Worm (Caenorhabditis elegans) whole organism, midembryonic: ENCODE data around the gene H03A11.2.

Experiments
- klf-2 ChIP-seq: fragments of 200-800 bp; sonication (Bioruptor generic); conservative IDR thresholded peaks from 2 replicates; pipeline ENCODE4 v1.3.6; 2022; ENCODE audit warnings: missing genetic modification reagents, missing genetic modification characterization, missing compliant biosample characterization
- med-1 ChIP-seq: sonication (generic microtip); optimal IDR thresholded peaks from 2 replicates; lab custom pipeline; 2017; ENCODE audit warnings: missing genetic modification characterization, mild to moderate bottlenecking, missing compliant biosample characterization, antibody characterized with exemption, missing genetic modification reagents; ENCODE audit not compliant: insufficient read depth
- ref-1 ChIP-seq: fragments of 200-800 bp; sonication (Bioruptor generic); conservative IDR thresholded peaks from 2 replicates; pipeline ENCODE4 v1.3.6; 2022; ENCODE audit warnings: missing genetic modification reagents, missing genetic modification characterization, missing compliant biosample characterization
- tab-1 ChIP-seq: fragments of 200-800 bp; sonication (Bioruptor generic); IDR thresholded peaks from 2 replicates; pipeline ENCODE4 v1.3.6; 2022; ENCODE audit warnings: missing genetic modification characterization, missing compliant biosample characterization
- ztf-23 ChIP-seq: fragments of 200-800 bp; sonication (Bioruptor generic); IDR thresholded peaks from 2 replicates; pipeline ENCODE4 v1.3.6; 2022; ENCODE audit warnings: missing genetic modification reagents, missing genetic modification characterization, missing compliant biosample characterization

DNA sequence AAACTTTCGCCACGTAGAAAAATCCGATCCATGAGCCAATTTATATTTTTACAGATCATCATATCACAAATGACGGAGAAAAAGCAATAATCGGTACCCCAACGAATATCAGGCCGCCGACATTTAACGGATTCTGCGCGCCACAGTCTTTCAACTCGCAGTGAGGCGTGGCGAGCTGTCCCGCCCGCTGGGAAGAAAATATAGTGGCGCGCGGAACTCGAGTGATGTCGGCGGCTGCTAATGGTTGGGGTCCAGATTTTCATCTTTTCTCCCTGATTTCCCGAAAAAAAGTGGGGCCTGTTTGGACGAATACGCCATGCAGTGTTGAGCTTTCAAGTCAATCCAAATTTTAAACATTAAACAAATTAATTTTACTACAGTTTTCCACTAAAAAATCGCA is 48.1 kb upstream of the H03A11.2 start:
- TF ChIP-seq ref-1 (no peak), tab-1 (GFP tag; lab: Robert Waterston, UW) (no peak), klf-2 (GFP tag; lab: Robert Waterston, UW) (no peak), med-1 (no peak), ztf-23 (GFP tag; lab: Robert Waterston, UW) (no peak)
